Worm (Caenorhabditis elegans) whole organism, L4/young adult: ENCODE data around the gene cap-1.
"Not testable (repeated sequence)": the region's sequence is repeated elsewhere in the genome, so short reads cannot be mapped to it uniquely, and the experiment has no call there.

Experiments used
- dao-5 ChIP-seq: sonication (generic microtip); optimal IDR thresholded peaks from 2 replicates; lab custom pipeline; 2016; ENCODE audit warnings: missing genotype, missing genetic modification characterization, moderate library complexity, missing compliant biosample characterization
- him-1 ChIP-seq: sonication (generic microtip); optimal IDR thresholded peaks from 2 replicates; lab custom pipeline; 2016; ENCODE audit warnings: missing genotype, missing genetic modification reagents, missing genetic modification characterization, missing compliant biosample characterization

- TF ChIP-seq him-1, dao-5 (tag; lab: Kevin White, UChicago): not testable (repeated sequence)
These were observed 17.2 kb upstream of the cap-1 start, which contains the start of gene D2024.1 for ce11 chrIV:7247243-7247642.
